Worm (Caenorhabditis elegans): ENCODE data around the gene C05A9.2.

C05A9.2 gene

DNA sequence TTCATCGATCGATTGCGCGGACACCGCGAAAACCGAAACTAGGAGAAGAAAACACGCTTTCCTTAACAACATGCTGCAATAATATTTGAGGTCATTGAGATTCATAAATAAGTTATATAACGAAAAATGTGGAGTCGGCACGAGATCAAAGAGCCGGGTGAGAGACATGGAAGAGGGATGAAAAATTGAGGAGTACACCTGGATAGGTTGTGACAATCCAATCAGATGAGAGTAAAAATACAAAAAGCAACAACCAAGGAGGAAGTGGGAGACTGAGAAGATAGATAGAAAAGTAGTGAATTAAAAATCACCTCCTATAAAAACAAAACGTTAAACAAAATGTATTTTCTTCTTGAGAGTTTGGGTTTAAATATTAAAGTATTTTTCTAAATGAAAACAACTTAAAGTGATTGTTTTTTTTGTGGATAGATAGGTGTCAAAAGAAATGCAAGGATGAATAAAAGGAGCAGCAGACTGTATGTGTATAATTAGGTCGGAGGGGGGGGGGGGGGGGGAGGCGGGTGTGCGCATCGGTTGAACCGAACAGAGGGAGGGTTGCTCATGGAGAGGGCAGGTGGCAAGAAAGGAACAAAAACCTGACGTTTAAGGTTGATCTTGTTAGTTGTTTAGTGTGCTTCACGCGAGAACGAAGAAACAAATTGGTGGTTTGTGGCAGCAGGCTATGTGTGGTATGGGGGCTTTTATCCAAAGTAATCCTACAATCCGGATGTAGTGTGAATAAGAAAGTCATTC is at the start of gene C05A9.2:
Gene C05A9.2 (minus strand): TSS at position 73 of the 753 bp plus-strand sequence.
- TF ChIP-seq snpc-4 (tag; optimal IDR thresholded peaks at IDR 0.05): no peak
- TF ChIP-seq nhr-237 (tag; optimal IDR thresholded peaks at IDR 0.05): no peak
- no peak for TF ChIP-seq nhr-28 (tag; optimal IDR thresholded peaks at IDR 0.05)
- peak; percentile 8 for TF ChIP-seq mls-2 (tag; optimal IDR thresholded peaks at IDR 0.05)
- TF ChIP-seq nhr-76 (tag; optimal IDR thresholded peaks at IDR 0.05): no peak
- TF ChIP-seq hlh-1 (tag; optimal IDR thresholded peaks at IDR 0.05): no peak
- TF ChIP-seq lin-32 (GFP tag; optimal IDR thresholded peaks at IDR 0.05): no peak
- no peak for TF ChIP-seq unc-39 (tag; optimal IDR thresholded peaks at IDR 0.05)
- TF ChIP-seq mep-1 (tag; optimal IDR thresholded peaks at IDR 0.05): no peak
- no peak for TF ChIP-seq elt-1 (tag; optimal IDR thresholded peaks at IDR 0.05; ENCODE audit: borderline replicate concordance, insufficient read depth)
- TF ChIP-seq tbx-8 (GFP tag; optimal IDR thresholded peaks at IDR 0.05): no peak
- no peak for TF ChIP-seq unc-120 (tag; optimal IDR thresholded peaks at IDR 0.05; ENCODE audit: poor library complexity, severe bottlenecking)
- no peak for TF ChIP-seq ceh-39 (tag; optimal IDR thresholded peaks at IDR 0.05)
- TF ChIP-seq lsy-2 (tag; optimal IDR thresholded peaks at IDR 0.05): no peak
- TF ChIP-seq cnd-1 (tag; optimal IDR thresholded peaks at IDR 0.05): peak; percentile 52
- TF ChIP-seq zip-8 (tag; optimal IDR thresholded peaks at IDR 0.05): no peak
- TF ChIP-seq blmp-1 (tag; optimal IDR thresholded peaks at IDR 0.05): no peak
- TF ChIP-seq drap-1 (GFP tag; optimal IDR thresholded peaks at IDR 0.05): no peak
- no peak for TF ChIP-seq sem-2 (GFP tag; optimal IDR thresholded peaks at IDR 0.05)
- TF ChIP-seq flh-1 (GFP tag; optimal IDR thresholded peaks at IDR 0.05): no peak
- TF ChIP-seq elt-3 (tag; optimal IDR thresholded peaks at IDR 0.05): no peak
- TF ChIP-seq ham-2 (GFP tag; optimal IDR thresholded peaks at IDR 0.05): no peak
- no peak for TF ChIP-seq nhr-12 (tag; optimal IDR thresholded peaks at IDR 0.05)
- TF ChIP-seq ceh-43 (GFP tag; optimal IDR thresholded peaks at IDR 0.05): peak; percentile 9
- TF ChIP-seq ceh-83 (GFP tag; optimal IDR thresholded peaks at IDR 0.05): no peak
- TF ChIP-seq sptf-1 (tag; optimal IDR thresholded peaks at IDR 0.05): peak; percentile 50
- no peak for TF ChIP-seq ces-1 (GFP tag; optimal IDR thresholded peaks at IDR 0.05)
- no peak for TF ChIP-seq bed-3 (GFP tag; optimal IDR thresholded peaks at IDR 0.05)
- no peak for TF ChIP-seq mab-5 (tag; optimal IDR thresholded peaks at IDR 0.05)
- TF ChIP-seq ztf-11 (tag; optimal IDR thresholded peaks at IDR 0.05): no peak
- no peak for TF ChIP-seq unc-62 (GFP tag; optimal IDR thresholded peaks at IDR 0.05)
- TF ChIP-seq pha-4 (tag; optimal IDR thresholded peaks at IDR 0.05): no peak

- TF ChIP-seq mab-5 (tag; optimal IDR thresholded peaks at IDR 0.05) (no peak), mls-2 (tag; optimal IDR thresholded peaks at IDR 0.05) (no peak), cnd-1 (tag; optimal IDR thresholded peaks at IDR 0.05) (no peak)
Measured at ce11 chrX:10891890-10892289, 47.4 kb upstream of the C05A9.2 start, which contains the start of gene F47B10.3. Gene F47B10.3, plus strand, starts transcription at chrX:10892190.

- TF ChIP-seq zip-8 (tag; optimal IDR thresholded peaks at IDR 0.05): no peak
- TF ChIP-seq sem-2 (GFP tag; optimal IDR thresholded peaks at IDR 0.05): no peak
- TF ChIP-seq drap-1 (GFP tag; optimal IDR thresholded peaks at IDR 0.05): no peak
- no peak for TF ChIP-seq hlh-1 (tag; optimal IDR thresholded peaks at IDR 0.05)
- no peak for TF ChIP-seq nhr-76 (tag; optimal IDR thresholded peaks at IDR 0.05)
- no peak for TF ChIP-seq tbx-8 (GFP tag; optimal IDR thresholded peaks at IDR 0.05)
- no peak for TF ChIP-seq unc-120 (tag; optimal IDR thresholded peaks at IDR 0.05; ENCODE audit: poor library complexity, severe bottlenecking)
- TF ChIP-seq lin-32 (GFP tag; optimal IDR thresholded peaks at IDR 0.05): no peak
- TF ChIP-seq mep-1 (tag; optimal IDR thresholded peaks at IDR 0.05): no peak
- no peak for TF ChIP-seq lin-13 (tag; optimal IDR thresholded peaks at IDR 0.05)
- no peak for TF ChIP-seq unc-39 (tag; optimal IDR thresholded peaks at IDR 0.05)
- no peak for TF ChIP-seq blmp-1 (tag; optimal IDR thresholded peaks at IDR 0.05)
- TF ChIP-seq cnd-1 (tag; optimal IDR thresholded peaks at IDR 0.05): no peak
Measured at ce11 chrX:10890965-10891364, 46.5 kb upstream of the C05A9.2 start, which contains the start of gene F47B10.4. Gene F47B10.4, plus strand, starts transcription at chrX:10891265.

ce11 chrX:10890456-10890855 is 46.0 kb upstream of the C05A9.2 start, which contains the start of gene F47B10.5:
Gene F47B10.5, minus strand, starts transcription at chrX:10890556.
- TF ChIP-seq sem-2 (GFP tag; optimal IDR thresholded peaks at IDR 0.05) (no peak), elt-1 (tag; optimal IDR thresholded peaks at IDR 0.05; ENCODE audit: borderline replicate concordance, insufficient read depth) (no peak)
